Fruit fly (Drosophila melanogaster) whole organism, adult: ENCODE results near the gene CG6126.
"Not testable (repeated sequence)": the region's sequence is repeated elsewhere in the genome, so short reads cannot be mapped to it uniquely, and the experiment has no call there.

Experiments used
- CG11617 ChIP-seq: fragments of 200-800 bp; sonication (Bioruptor generic); optimal IDR thresholded peaks from 2 replicates; lab custom pipeline; 2017; ENCODE audit warnings: mild to moderate bottlenecking, missing biosample characterization, missing genetic modification reagents, missing genetic modification characterization
- CG12768 ChIP-seq: fragments of 200-800 bp; sonication (Bioruptor generic); optimal IDR thresholded peaks from 2 replicates; lab custom pipeline; 2017; ENCODE audit warnings: missing biosample characterization, missing genetic modification characterization, mild to moderate bottlenecking, moderate library complexity, missing genetic modification reagents
- CG14711 ChIP-seq: fragments of 200-800 bp; sonication (Bioruptor generic); optimal IDR thresholded peaks from 2 replicates; lab custom pipeline; 2018; ENCODE audit warnings: missing biosample characterization, mild to moderate bottlenecking, missing genetic modification characterization, moderate library complexity
- CG1620 ChIP-seq: fragments of 200-800 bp; sonication (Bioruptor generic); optimal IDR thresholded peaks from 2 replicates; lab custom pipeline; 2016; ENCODE audit warnings: missing biosample characterization, missing genetic modification characterization
- CG33017 ChIP-seq: fragments of 200-800 bp; sonication (Bioruptor generic); optimal IDR thresholded peaks from 2 replicates; lab custom pipeline; 2018; ENCODE audit warnings: missing biosample characterization, mild to moderate bottlenecking, missing genetic modification characterization, moderate library complexity
- CG5204 ChIP-seq: fragments of 200-800 bp; sonication (Bioruptor generic); optimal IDR thresholded peaks from 2 replicates; lab custom pipeline; 2016; ENCODE audit warnings: missing biosample characterization, missing genetic modification characterization
- CG7045 ChIP-seq: fragments of 200-800 bp; sonication (Bioruptor generic); optimal IDR thresholded peaks from 2 replicates; lab custom pipeline; 2017; ENCODE audit warnings: missing biosample characterization, mild to moderate bottlenecking, missing genetic modification characterization
- CG7101 ChIP-seq: fragments of 200-800 bp; sonication (Bioruptor generic); optimal IDR thresholded peaks from 2 replicates; lab custom pipeline; 2018; ENCODE audit warnings: missing biosample characterization, mild to moderate bottlenecking, missing genetic modification characterization, moderate library complexity
- Clk ChIP-seq: fragments of 200-800 bp; sonication (Bioruptor generic); optimal IDR thresholded peaks from 2 replicates; lab custom pipeline; 2017; ENCODE audit warnings: missing biosample characterization, missing genetic modification characterization
- Crg-1 ChIP-seq: fragments of 200-800 bp; sonication (Bioruptor generic); optimal IDR thresholded peaks from 2 replicates; lab custom pipeline; 2016; ENCODE audit warnings: missing biosample characterization, missing genetic modification characterization
- Hr96 ChIP-seq: fragments of 200-800 bp; sonication (Bioruptor generic); optimal IDR thresholded peaks from 2 replicates; lab custom pipeline; 2016; ENCODE audit warnings: missing biosample characterization, missing genetic modification characterization
- Mnt ChIP-seq: fragments of 200-800 bp; sonication (Bioruptor generic); optimal IDR thresholded peaks from 2 replicates; lab custom pipeline; 2016; ENCODE audit warnings: missing biosample characterization, mild to moderate bottlenecking, missing genetic modification characterization
- bab1 ChIP-seq: fragments of 200-800 bp; sonication (Bioruptor generic); optimal IDR thresholded peaks from 3 replicates; lab custom pipeline; 2019; ENCODE audit warnings: missing biosample characterization, mild to moderate bottlenecking, missing genetic modification characterization, moderate library complexity
- cic ChIP-seq: fragments of 200-800 bp; sonication (Bioruptor generic); optimal IDR thresholded peaks from 2 replicates; lab custom pipeline; 2017; ENCODE audit warnings: missing biosample characterization, mild to moderate bottlenecking, missing genetic modification characterization, moderate library complexity
- cnc ChIP-seq, 2 experiments: fragments of >200 bp; optimal IDR thresholded peaks; 2 replicates each; lab custom pipeline; 2017
- kay ChIP-seq: fragments of 200-800 bp; sonication (Bioruptor generic); peaks from one replicate; lab custom pipeline; 2016; ENCODE audit warnings: missing biosample characterization, missing genetic modification characterization, borderline replicate concordance
- ovo ChIP-seq: fragments of 200-800 bp; sonication (Bioruptor generic); optimal IDR thresholded peaks from 2 replicates; lab custom pipeline; 2016; ENCODE audit warnings: missing biosample characterization, missing genetic modification characterization
- pad ChIP-seq: fragments of 200-800 bp; sonication (Bioruptor generic); optimal IDR thresholded peaks from 3 replicates; lab custom pipeline; 2017; ENCODE audit warnings: missing biosample characterization, missing genetic modification characterization, mild to moderate bottlenecking, moderate library complexity, missing genetic modification reagents
- tj ChIP-seq: fragments of 200-800 bp; sonication (Bioruptor generic); optimal IDR thresholded peaks from 3 replicates; lab custom pipeline; 2017; ENCODE audit warnings: missing biosample characterization, mild to moderate bottlenecking, missing genetic modification characterization, moderate library complexity
- toe ChIP-seq: fragments of 200-800 bp; sonication (Bioruptor generic); optimal IDR thresholded peaks from 2 replicates; lab custom pipeline; 2016; ENCODE audit warnings: missing biosample characterization, missing genetic modification characterization

CG6126 gene

DNA sequence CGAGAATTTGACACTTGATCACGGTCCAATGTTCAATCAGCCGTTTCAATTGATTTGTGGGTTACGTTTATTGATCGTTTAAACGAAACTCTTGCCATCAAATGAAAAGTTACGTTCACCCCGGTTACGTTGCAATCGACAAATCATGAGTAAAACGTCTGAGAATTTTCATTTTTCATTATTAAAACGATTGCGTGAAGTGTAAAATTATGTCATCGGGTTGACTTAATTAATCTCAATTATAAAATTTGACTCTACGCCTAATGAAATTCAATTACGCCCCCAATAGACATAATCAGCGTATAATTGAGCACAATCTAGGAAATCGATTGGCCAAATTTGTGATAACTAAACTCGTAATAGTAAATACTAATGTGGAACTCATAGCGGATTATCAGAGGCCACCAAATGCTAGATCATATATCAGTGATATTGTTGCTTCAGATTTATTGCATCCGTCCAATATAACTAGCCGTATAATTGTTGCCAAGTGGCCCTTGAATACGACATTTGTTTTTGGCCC lies 2.3 kb downstream of the CG6126 start:
- TF ChIP-seq cnc (optimal IDR thresholded peaks at IDR 0.05; lab: Kevin White, UChicago) = no peak
- TF ChIP-seq CG33017 (tag; lab: Kevin White, UChicago) = no peak
- TF ChIP-seq tj (GFP tag; lab: Kevin White, UChicago) = no peak
- peak; percentile 30 for TF ChIP-seq kay
- TF ChIP-seq CG14711 (tag; lab: Kevin White, UChicago) = no peak

DNA sequence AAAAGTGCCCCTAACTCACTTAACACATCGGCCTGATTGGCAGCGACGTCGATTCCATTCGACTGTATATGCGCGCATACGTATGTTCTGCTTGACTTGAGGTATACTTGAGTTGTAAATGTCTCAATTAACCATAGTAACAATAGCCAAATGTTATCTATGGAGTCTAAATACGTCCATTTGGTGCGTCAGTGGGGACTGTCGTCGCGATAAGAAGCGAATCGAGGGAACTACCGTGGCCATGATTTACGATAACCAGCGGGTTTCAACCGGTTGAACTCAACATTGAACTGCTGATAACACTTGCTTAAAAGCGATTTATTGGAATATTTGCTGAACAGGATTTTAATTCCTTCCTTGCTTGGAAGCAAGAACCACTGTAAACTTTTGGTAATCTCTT lies 12.1 kb downstream of the CG6126 start:
- TF ChIP-seq tj (GFP tag; lab: Kevin White, UChicago) (peak; percentile 43), CG11617 (no peak), cic (GFP tag; lab: Kevin White, UChicago) (peak; percentile 94)

DNA sequence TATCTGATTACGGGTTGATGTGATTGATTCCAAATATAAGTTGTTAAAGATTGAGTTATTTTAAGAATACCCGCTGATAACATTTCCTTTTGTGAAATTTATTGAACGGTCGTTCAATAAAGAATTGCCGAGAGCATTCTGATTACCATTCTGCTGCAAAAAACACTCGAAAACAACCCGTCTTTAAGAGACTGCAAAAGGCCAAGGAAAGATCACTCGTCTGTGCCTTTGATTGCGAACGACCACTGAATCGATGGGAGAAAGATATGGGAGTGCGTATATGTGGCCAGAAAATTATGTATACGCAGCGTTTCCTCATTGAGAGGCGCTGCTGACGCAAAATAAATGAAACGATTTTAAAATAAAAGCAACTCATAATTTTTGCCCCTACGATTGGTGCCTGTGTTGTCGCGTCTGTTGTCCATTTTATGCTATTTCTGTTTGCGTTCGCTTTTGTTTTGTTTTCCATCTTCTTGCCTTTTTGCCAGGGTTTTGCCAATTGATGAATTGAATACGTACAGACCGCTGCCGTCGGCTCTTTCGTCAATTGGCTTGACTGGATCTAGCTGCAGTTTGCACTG lies 12.6 kb downstream of the CG6126 start:
- no peak for TF ChIP-seq CG1620 (GFP tag; lab: Kevin White, UChicago)
- peak; percentile 85 for TF ChIP-seq tj (GFP tag; lab: Kevin White, UChicago)
- TF ChIP-seq toe (GFP tag; lab: Kevin White, UChicago) = no peak

DNA sequence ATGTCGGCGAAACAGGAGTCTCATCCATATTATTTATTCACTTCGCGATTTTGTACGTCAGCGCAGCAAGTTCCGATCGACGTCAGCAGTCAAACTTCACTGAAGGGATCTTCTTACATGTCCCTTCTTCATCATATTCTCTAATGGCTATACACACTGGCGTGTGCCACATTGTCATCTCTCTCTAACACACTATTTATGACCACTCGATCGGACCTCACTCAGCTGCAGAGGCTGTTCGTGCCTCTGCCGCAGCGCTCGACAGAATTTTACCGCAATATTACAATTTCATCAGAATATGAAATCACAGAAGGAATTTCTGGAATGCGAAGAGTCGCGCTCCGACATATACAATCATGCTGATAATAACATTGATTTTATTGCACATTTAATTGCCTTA lies 13.4 kb downstream of the CG6126 start, which contains the start of gene Bin1:
Bin1 (minus strand) TSS at position 101 of the 400 bp plus-strand sequence.
- TF ChIP-seq kay; Mnt (GFP tag; lab: Kevin White, UChicago); CG5204: not testable (repeated sequence)

DNA sequence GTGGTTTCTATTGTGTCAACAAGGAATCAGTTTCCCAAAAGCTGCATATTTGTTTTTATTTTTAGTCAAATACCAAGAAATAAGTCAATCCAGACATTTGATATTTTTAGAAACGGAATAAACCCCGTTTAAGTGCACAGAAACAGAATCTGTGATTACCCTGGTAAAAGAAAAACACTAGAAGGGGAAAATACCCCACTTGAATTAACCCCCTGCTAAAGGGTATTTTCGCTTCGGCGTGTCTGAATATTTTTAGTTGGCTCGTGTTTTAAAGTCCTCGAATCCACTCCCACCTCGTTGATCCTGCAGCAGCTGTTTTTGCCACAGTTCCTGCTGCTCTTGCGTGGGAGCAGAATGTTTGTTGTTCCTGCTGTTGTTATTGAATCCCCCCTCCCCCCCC lies 15.1 kb downstream of the CG6126 start:
- TF ChIP-seq CG1620 (GFP tag; lab: Kevin White, UChicago) = no peak

DNA sequence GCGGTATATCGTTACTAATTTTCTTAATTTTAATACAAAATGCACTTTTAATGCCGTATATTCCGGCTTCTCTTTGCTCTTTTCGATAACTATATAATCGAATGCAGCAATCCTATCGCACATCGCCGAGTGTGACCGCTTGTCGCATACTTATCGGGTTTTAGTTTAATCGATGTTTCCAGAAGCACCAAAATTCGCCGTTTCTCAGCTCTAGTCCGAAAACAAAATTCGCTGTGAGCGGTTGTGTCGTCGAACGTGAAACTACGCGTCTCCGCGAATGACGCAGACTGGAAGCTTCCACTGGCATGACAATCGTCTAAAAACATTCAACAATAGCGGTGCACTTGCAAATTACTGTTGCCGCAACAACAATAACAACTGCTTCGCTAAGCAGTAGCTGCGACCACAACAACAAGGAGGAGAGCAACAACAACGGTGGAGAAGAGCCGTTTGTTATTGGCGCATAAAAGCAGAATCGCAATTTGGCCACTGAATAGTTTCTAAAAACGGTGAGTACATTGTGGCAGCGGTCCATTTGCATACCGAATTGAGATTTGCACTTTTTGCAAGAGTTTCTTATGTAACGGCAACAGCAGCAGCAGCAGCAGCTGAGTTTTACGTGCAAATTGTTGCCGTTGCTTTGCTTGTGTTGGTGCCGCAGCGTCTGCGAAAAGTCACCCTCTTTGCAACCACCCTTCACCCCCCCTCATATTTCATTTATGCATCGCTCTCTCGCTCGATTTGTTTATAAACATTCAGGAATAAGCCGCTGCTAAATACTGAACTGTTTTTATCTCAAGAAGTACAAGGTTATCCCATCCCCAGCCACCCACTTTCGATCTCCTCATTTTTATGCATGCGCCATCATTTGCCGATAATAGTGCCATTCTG lies 15.8 kb downstream of the CG6126 start, which contains the start of gene sra:
sra (plus strand) TSS at position 209 of the 891 bp plus-strand sequence.
- TF ChIP-seq CG14711 (tag; lab: Kevin White, UChicago) (peak; percentile 39), Hr96 (GFP tag; lab: Kevin White, UChicago) (no peak), ovo (peak; percentile 27), CG5204 (no peak), CG33017 (tag; lab: Kevin White, UChicago) (peak; percentile 36), bab1 (GFP tag; lab: Kevin White, UChicago) (peak; percentile 80), CG1620 (GFP tag; lab: Kevin White, UChicago) (peak; percentile 29), tj (GFP tag; lab: Kevin White, UChicago) (peak; percentile 71), Crg-1 (GFP tag; lab: Kevin White, UChicago) (peak; percentile 44), CG7045 (GFP tag; lab: Kevin White, UChicago) (no peak), Mnt (GFP tag; lab: Kevin White, UChicago) (peak; percentile 66), toe (GFP tag; lab: Kevin White, UChicago) (no peak), kay (no peak), CG11617 (peak; percentile 62), cic (GFP tag; lab: Kevin White, UChicago) (peak; percentile 37), cnc (optimal IDR thresholded peaks at IDR 0.05; lab: Kevin White, UChicago) (no peak), pad (GFP tag; lab: Kevin White, UChicago) (peak; percentile 22), CG12768 (GFP tag; lab: Kevin White, UChicago) (no peak), CG7101 (peak; percentile 31), Clk (GFP tag; lab: Kevin White, UChicago) (no peak)

DNA sequence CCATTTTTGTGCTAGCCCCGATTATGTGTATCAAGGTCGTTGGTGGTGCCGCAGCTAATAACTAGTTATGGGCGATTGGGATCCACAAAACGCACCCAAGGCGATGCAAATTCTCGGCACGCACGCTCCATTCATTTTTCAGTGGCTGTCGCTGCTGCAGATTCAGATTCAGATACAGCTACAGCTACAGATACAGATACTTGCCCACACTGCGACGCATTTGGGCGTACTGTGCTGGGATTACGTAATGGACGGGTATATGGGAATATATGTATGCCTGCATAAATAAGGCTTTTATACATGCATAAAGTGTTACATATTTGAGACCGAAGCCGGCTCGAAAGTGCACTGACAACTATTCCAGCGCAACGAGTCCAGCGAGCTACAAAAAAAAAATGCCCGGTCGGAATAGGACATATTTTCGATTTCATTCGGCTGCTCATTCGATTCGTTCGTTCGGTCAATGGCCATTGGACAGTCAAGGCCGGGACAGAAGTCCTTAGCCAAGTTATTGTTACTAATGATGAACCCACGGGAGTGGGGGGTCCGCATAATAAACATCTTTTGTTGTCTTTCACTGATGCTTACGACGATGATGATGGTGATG lies 20.5 kb downstream of the CG6126 start:
- TF ChIP-seq kay (no peak), Hr96 (GFP tag; lab: Kevin White, UChicago) (no peak), CG33017 (tag; lab: Kevin White, UChicago) (no peak), toe (GFP tag; lab: Kevin White, UChicago) (no peak), Crg-1 (GFP tag; lab: Kevin White, UChicago) (no peak), CG5204 (no peak), pad (GFP tag; lab: Kevin White, UChicago) (no peak), Clk (GFP tag; lab: Kevin White, UChicago) (no peak), CG14711 (tag; lab: Kevin White, UChicago) (no peak), tj (GFP tag; lab: Kevin White, UChicago) (no peak), bab1 (GFP tag; lab: Kevin White, UChicago) (no peak), CG1620 (GFP tag; lab: Kevin White, UChicago) (no peak), CG11617 (no peak), cnc (optimal IDR thresholded peaks at IDR 0.05; lab: Kevin White, UChicago) (no peak), cic (GFP tag; lab: Kevin White, UChicago) (no peak)
